Worm (Caenorhabditis elegans): Measurements from ENCODE around the gene srsx-19.

DNA sequence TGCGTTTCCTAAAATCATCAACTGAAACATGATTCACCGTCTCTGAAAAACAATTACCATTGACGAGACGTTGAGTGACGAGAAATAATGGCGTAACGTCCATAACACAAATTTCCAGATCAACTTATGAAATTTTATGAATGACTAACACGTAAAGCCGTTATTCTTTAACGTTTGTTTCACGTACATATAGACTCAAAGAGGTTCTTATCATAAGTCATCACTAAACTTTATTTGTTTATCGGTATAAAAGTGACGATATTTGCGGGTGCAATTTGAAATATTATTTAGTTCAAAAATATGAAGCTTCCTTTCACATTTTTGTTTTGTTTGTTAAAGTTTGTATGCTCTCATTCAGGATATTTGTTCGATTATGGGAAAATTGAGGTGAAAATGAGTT lies 11.8 kb downstream of the srsx-19 start, which contains the start of gene oac-3:
- TF ChIP-seq attf-6 (GFP tag; IDR thresholded peaks at IDR 0.05) (no peak), ama-1 (optimal IDR thresholded peaks at IDR 0.05) (no peak), ama-1 (GFP tag; optimal IDR thresholded peaks at IDR 0.05) (no peak), tbp1 (GFP tag; optimal IDR thresholded peaks at IDR 0.05) (no peak), repo-1 (tag; optimal IDR thresholded peaks at IDR 0.05) (no peak), nhr-90 (tag; optimal IDR thresholded peaks at IDR 0.05) (no peak), tlf-1 (GFP tag; optimal IDR thresholded peaks at IDR 0.05) (no peak), nfya-1 (tag; optimal IDR thresholded peaks at IDR 0.05; ENCODE audit: borderline replicate concordance, insufficient read depth) (no peak), ekl-4 (GFP tag; IDR thresholded peaks at IDR 0.05) (no peak), gei-17 (GFP tag; optimal IDR thresholded peaks at IDR 0.05) (no peak), ets-4 (GFP tag; optimal IDR thresholded peaks at IDR 0.05) (no peak)
